Fruit fly (Drosophila melanogaster): ENCODE data around the gene CG18259.

- TF ChIP-seq CG4424 (GFP tag; optimal IDR thresholded peaks at IDR 0.05): no peak
- TF ChIP-seq CG18764 (GFP tag; optimal IDR thresholded peaks at IDR 0.05): no peak
- no peak for TF ChIP-seq Blimp-1 (GFP tag; optimal IDR thresholded peaks at IDR 0.05)
- TF ChIP-seq jumu (GFP tag; optimal IDR thresholded peaks at IDR 0.05): no peak
- TF ChIP-seq CG6813 (GFP tag; optimal IDR thresholded peaks at IDR 0.05): no peak
- no peak for TF ChIP-seq dati (GFP tag; IDR thresholded peaks at IDR 0.05)
- no peak for TF ChIP-seq lov (optimal IDR thresholded peaks at IDR 0.05)
- no peak for TF ChIP-seq lov (GFP tag; IDR thresholded peaks at IDR 0.05)
- no peak for TF ChIP-seq CG1792 (GFP tag; optimal IDR thresholded peaks at IDR 0.05)
- no peak for TF ChIP-seq sens-2 (GFP tag; IDR thresholded peaks at IDR 0.05)
- TF ChIP-seq Gsc (GFP tag; IDR thresholded peaks at IDR 0.05): no peak
- no peak for TF ChIP-seq CG10462 (GFP tag; optimal IDR thresholded peaks at IDR 0.05)
These were observed 9.5 kb downstream of the CG18259 start, which contains the start of gene CCKLR-17D3 for dm6 chrX:18773817-18774216.

All from whole organism, embryonic.